Worm (Caenorhabditis elegans): ENCODE measurements around the gene cpna-3.
A peak's percentile ranks its signal among the peaks of the same experiment; 100 is the strongest.

Gene cpna-3

DNA sequence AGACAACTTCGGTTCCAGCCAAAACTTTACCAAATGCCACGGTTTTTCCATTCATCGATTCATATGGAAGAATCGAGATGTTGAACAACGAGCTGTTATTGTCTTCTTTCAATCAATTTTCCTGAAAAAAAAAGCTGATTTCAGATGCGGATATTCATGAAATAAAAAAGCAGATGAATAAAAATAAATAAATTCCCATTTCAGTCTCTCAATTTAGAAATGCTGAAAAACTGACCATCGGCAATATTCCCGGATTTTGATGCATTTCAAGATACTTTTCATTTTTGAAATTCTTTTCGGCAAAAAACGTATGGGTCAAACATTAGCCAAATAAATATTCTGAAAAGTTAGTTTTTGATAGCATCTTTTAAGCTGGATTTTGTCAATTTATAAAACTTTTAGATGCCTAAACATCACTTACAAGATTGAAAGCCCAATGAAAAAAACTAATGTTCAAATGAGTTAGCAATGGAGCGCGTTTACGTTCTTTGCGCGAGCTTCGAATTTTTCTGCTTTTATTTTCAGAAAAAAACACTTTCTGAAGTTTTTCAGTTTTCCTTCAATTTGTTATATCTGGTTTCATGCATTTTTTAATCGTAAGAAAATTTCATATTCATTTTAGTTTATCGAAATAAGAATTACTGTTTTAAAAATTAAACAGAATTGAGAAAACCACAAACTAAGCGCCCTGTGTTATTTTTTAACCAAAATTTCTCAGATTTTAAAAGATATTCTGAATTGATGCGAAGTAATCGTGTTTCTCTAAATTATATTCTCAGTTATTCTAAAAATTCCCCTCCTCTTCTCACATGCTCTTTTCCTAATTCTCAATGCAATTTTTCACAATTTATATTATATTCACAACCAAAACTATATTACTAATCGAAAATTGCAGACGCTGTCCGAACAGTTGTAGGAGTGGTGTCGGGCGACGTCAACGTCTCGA lies 7.7 kb downstream of the cpna-3 start, which contains the start of the genes C01F6.14 and fem-3:
Gene C01F6.14 (minus strand): TSS at position 51 of the 946 bp plus-strand sequence.
Gene fem-3 (plus strand): TSS at position 896 of the 946 bp plus-strand sequence.
- no peak for TF ChIP-seq K09A11.1 (tag; optimal IDR thresholded peaks at IDR 0.05; ENCODE audit: insufficient read depth)
- no peak for TF ChIP-seq nfya-1 (tag; optimal IDR thresholded peaks at IDR 0.05)
- TF ChIP-seq gmeb-2 (tag; optimal IDR thresholded peaks at IDR 0.05): no peak
- TF ChIP-seq ceh-22 (tag; optimal IDR thresholded peaks at IDR 0.05): no peak
- no peak for TF ChIP-seq madf-2 (tag; optimal IDR thresholded peaks at IDR 0.05)
- TF ChIP-seq ahr-1 (tag; optimal IDR thresholded peaks at IDR 0.05): no peak
- TF ChIP-seq C08G9.2 (tag; optimal IDR thresholded peaks at IDR 0.05): no peak
- TF ChIP-seq fax-1 (tag; optimal IDR thresholded peaks at IDR 0.05): no peak
- TF ChIP-seq odd-2 (tag; optimal IDR thresholded peaks at IDR 0.05): no peak
- TF ChIP-seq ceh-30 (tag; optimal IDR thresholded peaks at IDR 0.05): no peak
- no peak for TF ChIP-seq zip-5 (tag; optimal IDR thresholded peaks at IDR 0.05)
- TF ChIP-seq sox-4 (tag; optimal IDR thresholded peaks at IDR 0.05): no peak
- no peak for TF ChIP-seq syd-9 (tag; optimal IDR thresholded peaks at IDR 0.05)
- no peak for TF ChIP-seq hlh-30 (tag; optimal IDR thresholded peaks at IDR 0.05; ENCODE audit: insufficient read depth)
- TF ChIP-seq K02D7.2 (tag; optimal IDR thresholded peaks at IDR 0.05): no peak
- no peak for TF ChIP-seq ttx-3 (tag; optimal IDR thresholded peaks at IDR 0.05)
- no peak for TF ChIP-seq unc-3 (GFP tag; conservative IDR thresholded peaks at IDR 0.05)
- no peak for TF ChIP-seq unc-3 (tag; optimal IDR thresholded peaks at IDR 0.05)

ce11 chrIV:9107464-9107863 lies 10.8 kb downstream of the cpna-3 start:
- TF ChIP-seq hlh-8 (tag; optimal IDR thresholded peaks at IDR 0.05) (peak; percentile 47), elt-4 (tag; optimal IDR thresholded peaks at IDR 0.05) (no peak), unc-42 (tag; optimal IDR thresholded peaks at IDR 0.05) (no peak), sdc-2 (tag; optimal IDR thresholded peaks at IDR 0.05) (no peak), lim-6 (tag; optimal IDR thresholded peaks at IDR 0.05) (no peak), K02D7.2 (tag; optimal IDR thresholded peaks at IDR 0.05) (no peak), C38D4.7 (GFP tag; optimal IDR thresholded peaks at IDR 0.05) (no peak), hlh-30 (tag; optimal IDR thresholded peaks at IDR 0.05; ENCODE audit: insufficient read depth) (no peak), pha-2 (tag; optimal IDR thresholded peaks at IDR 0.05) (no peak), ceh-19 (GFP tag; optimal IDR thresholded peaks at IDR 0.05) (no peak), tbx-2 (tag; optimal IDR thresholded peaks at IDR 0.05) (peak; percentile 1), ceh-48 (tag; optimal IDR thresholded peaks at IDR 0.05) (peak; percentile 40), pat-9 (tag; optimal IDR thresholded peaks at IDR 0.05) (peak; percentile 15), ceh-31 (tag; optimal IDR thresholded peaks at IDR 0.05) (peak; percentile 41), sox-2 (GFP tag; IDR thresholded peaks at IDR 0.05) (peak; percentile 11; the same call in 1 of the 2 replicates), eyg-1 (tag; optimal IDR thresholded peaks at IDR 0.05) (no peak), hlh-6 (tag; optimal IDR thresholded peaks at IDR 0.05) (no peak), hlh-15 (tag; optimal IDR thresholded peaks at IDR 0.05) (no peak), unc-55 (GFP tag; optimal IDR thresholded peaks at IDR 0.05) (peak; percentile 72), fkh-6 (tag; optimal IDR thresholded peaks at IDR 0.05) (no peak), pax-1 (tag; optimal IDR thresholded peaks at IDR 0.05) (no peak), odd-2 (tag; optimal IDR thresholded peaks at IDR 0.05) (no peak), elt-2 (tag; optimal IDR thresholded peaks at IDR 0.05) (peak; percentile 19)

ce11 chrIV:9108631-9109030 lies 12.0 kb downstream of the cpna-3 start, which contains the start of gene aly-1:
Gene aly-1, plus strand, starts transcription at chrIV:9108931.
- no peak for TF ChIP-seq pha-2 (tag; optimal IDR thresholded peaks at IDR 0.05)
- TF ChIP-seq ceh-22 (tag; optimal IDR thresholded peaks at IDR 0.05): no peak
- no peak for TF ChIP-seq Y22D7AL.16 (tag; optimal IDR thresholded peaks at IDR 0.05)
- TF ChIP-seq npax-4 (tag; optimal IDR thresholded peaks at IDR 0.05): no peak
- TF ChIP-seq ceh-14 (tag; optimal IDR thresholded peaks at IDR 0.05): no peak
- no peak for TF ChIP-seq K02D7.2 (tag; optimal IDR thresholded peaks at IDR 0.05)
- no peak for TF ChIP-seq dve-1 (tag; optimal IDR thresholded peaks at IDR 0.05)
- TF ChIP-seq unc-86 (tag; optimal IDR thresholded peaks at IDR 0.05): no peak
- no peak for TF ChIP-seq che-1 (tag; optimal IDR thresholded peaks at IDR 0.05)
- TF ChIP-seq tbx-7 (tag; optimal IDR thresholded peaks at IDR 0.05): no peak
- TF ChIP-seq F13H6.1 (tag; optimal IDR thresholded peaks at IDR 0.05): no peak
- TF ChIP-seq C38D4.7 (GFP tag; optimal IDR thresholded peaks at IDR 0.05): no peak
- no peak for TF ChIP-seq lim-6 (tag; optimal IDR thresholded peaks at IDR 0.05)
- no peak for TF ChIP-seq ama-1 (optimal IDR thresholded peaks at IDR 0.05)
- no peak for TF ChIP-seq hlh-30 (tag; optimal IDR thresholded peaks at IDR 0.05; ENCODE audit: insufficient read depth)

All from whole organism, late embryonic.